Fruit fly (Drosophila melanogaster): Measurements from ENCODE around the gene spg.

Gene spg

DNA sequence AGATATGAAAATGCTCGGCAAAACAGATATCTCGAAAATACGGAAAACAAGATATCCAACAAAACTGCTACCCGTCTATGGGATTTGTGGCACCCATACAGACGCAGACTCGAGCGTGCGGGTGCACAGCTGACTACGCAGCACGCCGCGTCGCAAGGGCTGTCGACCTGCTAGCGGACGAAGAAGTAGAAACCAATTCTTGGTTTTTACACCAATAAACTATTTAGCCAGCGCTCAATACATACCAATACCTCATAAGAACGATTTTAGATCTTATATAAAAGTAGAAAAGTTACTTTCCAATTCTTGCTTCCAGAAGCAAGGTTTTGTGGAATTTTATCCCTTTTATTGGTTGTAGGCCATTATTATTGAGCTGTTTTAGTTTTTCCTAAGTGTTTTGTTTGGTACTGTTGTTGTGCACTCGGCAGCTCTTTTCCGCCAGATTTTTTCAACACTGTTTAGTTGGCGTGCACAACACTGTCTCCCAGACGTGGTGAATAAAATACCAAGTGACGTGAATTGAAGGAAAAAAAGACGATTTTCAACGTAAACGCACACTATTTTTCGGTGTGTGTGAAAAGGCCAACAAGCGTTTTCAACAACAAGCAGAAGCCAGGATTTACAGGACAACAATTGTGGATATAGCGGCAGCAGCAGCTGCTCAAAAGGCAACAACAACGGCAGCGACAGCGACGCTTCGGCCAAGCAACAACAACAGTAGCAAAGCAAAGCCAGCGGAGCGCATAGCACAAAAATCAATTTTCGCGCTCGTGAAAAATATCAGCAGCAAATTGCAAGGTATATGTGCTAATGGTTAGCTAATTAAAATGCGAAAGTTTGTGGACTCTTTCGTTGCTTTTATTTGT, 43.7 kb downstream of the spg start (continued):
- TF ChIP-seq CG4318 (GFP tag; optimal IDR thresholded peaks at IDR 0.05) (no peak), Sox102F (GFP tag; optimal IDR thresholded peaks at IDR 0.05) (peak; percentile 79), CG10631 (GFP tag; optimal IDR thresholded peaks at IDR 0.05) (peak; percentile 83), Ets96B (tag; optimal IDR thresholded peaks at IDR 0.05) (peak; percentile 42), CG11902 (GFP tag; optimal IDR thresholded peaks at IDR 0.05) (peak; percentile 62), Hr38 (GFP tag; optimal IDR thresholded peaks at IDR 0.05) (no peak), Eip93F (GFP tag; optimal IDR thresholded peaks at IDR 0.05) (no peak), salr (GFP tag; optimal IDR thresholded peaks at IDR 0.05) (peak; percentile 8 to 22), fkh (GFP tag; optimal IDR thresholded peaks at IDR 0.05) (peak; percentile 19), net (GFP tag; optimal IDR thresholded peaks at IDR 0.05) (peak; percentile 77), CG10669 (GFP tag; optimal IDR thresholded peaks at IDR 0.05) (peak; percentile 68), Gug (GFP tag; IDR thresholded peaks at IDR 0.05) (peak; percentile 68), achi (GFP tag; optimal IDR thresholded peaks at IDR 0.05) (peak; percentile 84), CG8119 (GFP tag; IDR thresholded peaks at IDR 0.05) (peak; percentile 54; the same call in 2 of the 3 replicates), CG8319 (GFP tag; optimal IDR thresholded peaks at IDR 0.05) (peak; percentile 70), CG1621 (tag; optimal IDR thresholded peaks at IDR 0.05) (peak; percentile 62), Blimp-1 (GFP tag; optimal IDR thresholded peaks at IDR 0.05) (peak; percentile 46)

- TF ChIP-seq eg (GFP tag; IDR thresholded peaks at IDR 0.05): peak; percentile 48; the same call in 1 of the 3 replicates
- peak; percentile 5 for TF ChIP-seq net (GFP tag; optimal IDR thresholded peaks at IDR 0.05)
- TF ChIP-seq svp (GFP tag): peak; percentile 58
- peak; percentile 52 for TF ChIP-seq Eip78C (GFP tag)
- TF ChIP-seq CG10669 (GFP tag; optimal IDR thresholded peaks at IDR 0.05): no peak
- peak in 1 of 2 experiments; percentile 54 for TF ChIP-seq ss (GFP tag; optimal IDR thresholded peaks at IDR 0.05)
Measured at dm6 chr3R:28889427-28889736, 44.3 kb downstream of the spg start.

DNA sequence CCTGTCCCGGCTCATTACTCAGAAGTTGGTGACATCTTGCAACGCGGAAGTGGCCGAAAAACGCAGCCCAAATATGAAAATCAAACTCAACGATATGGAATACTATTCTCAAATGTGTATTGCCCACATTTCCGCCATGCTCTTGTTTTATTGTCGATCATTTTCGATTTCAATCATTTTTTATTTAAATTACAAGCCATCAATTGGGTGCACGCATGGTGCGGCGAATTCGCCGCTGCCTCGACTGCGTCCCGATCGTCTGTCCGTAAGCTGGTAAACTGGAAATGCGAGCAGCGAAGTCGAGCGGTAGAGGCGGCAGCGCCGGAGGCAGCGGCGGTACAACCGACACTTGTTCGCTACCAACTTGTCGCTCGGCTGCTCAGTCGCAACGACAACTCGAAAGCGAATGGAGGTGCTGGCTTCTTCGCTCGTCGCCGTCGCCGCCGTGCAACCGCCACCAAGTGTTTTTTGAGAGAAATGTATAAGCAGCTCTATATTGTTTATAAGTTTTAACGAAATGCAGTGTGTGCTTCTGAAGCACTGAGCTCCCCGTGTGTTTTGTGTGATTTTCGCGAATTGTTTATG, 46.5 kb downstream of the spg start:
- TF ChIP-seq CG6163 (GFP tag; IDR thresholded peaks at IDR 0.05) (peak; percentile 65), Met (GFP tag; optimal IDR thresholded peaks at IDR 0.05) (peak; percentile 8), CG1621 (tag; optimal IDR thresholded peaks at IDR 0.05) (peak; percentile 8), spab (GFP tag; optimal IDR thresholded peaks at IDR 0.05) (no peak), esn (GFP tag; optimal IDR thresholded peaks at IDR 0.05) (peak; percentile 26), CG34406 (GFP tag; optimal IDR thresholded peaks at IDR 0.05) (no peak), ss (GFP tag; optimal IDR thresholded peaks at IDR 0.05) (peak in 1 of 2 experiments; percentile 17), svp (GFP tag) (peak; percentile 54), CG6792 (GFP tag; optimal IDR thresholded peaks at IDR 0.05) (no peak), Eip78C (GFP tag) (peak; percentile 56), CG15336 (GFP tag; IDR thresholded peaks at IDR 0.05) (peak; percentile 45; the same call in 1 of the 2 replicates), CG10669 (GFP tag; optimal IDR thresholded peaks at IDR 0.05) (no peak), CG3919 (GFP tag; optimal IDR thresholded peaks at IDR 0.05) (peak; percentile 64), Sox14 (GFP tag; optimal IDR thresholded peaks at IDR 0.05) (peak; percentile 0), CG16779 (tag; optimal IDR thresholded peaks at IDR 0.05) (no peak), CG6276 (GFP tag; optimal IDR thresholded peaks at IDR 0.05) (peak; percentile 21), dac (GFP tag; optimal IDR thresholded peaks at IDR 0.05) (no peak), eg (GFP tag; IDR thresholded peaks at IDR 0.05) (peak; percentile 46; the same call in 1 of the 3 replicates), Ets21C (GFP tag; optimal IDR thresholded peaks at IDR 0.05) (no peak)

DNA sequence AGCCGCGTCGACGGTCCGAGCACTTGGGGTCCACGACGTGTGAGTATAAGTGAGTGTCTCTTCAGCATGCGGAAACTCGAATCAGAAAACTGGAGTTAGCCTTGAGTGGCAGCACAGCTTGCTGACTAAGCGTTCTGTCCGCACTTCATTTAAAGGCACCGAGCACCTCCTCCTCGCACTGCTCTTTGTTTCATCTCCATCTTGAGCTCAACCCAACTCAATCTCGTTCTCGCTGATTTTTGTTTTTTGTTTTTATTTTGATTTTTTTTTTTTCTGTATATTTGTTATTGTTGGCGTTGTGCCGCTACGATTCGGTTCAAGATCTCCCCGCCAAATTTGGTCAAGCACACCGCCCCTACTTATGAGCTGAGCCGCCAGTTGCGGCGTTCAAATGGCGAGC, 49.9 kb downstream of the spg start:
- TF ChIP-seq Eip78C (GFP tag) (peak; percentile 47), vri (GFP tag; optimal IDR thresholded peaks at IDR 0.05) (no peak), Eip75B (GFP tag; optimal IDR thresholded peaks at IDR 0.05) (no peak), salr (GFP tag; optimal IDR thresholded peaks at IDR 0.05) (no peak), CG6808 (GFP tag; optimal IDR thresholded peaks at IDR 0.05) (no peak), cyc (GFP tag; optimal IDR thresholded peaks at IDR 0.05) (no peak), CG3919 (GFP tag; optimal IDR thresholded peaks at IDR 0.05) (no peak), Hr39 (GFP tag; optimal IDR thresholded peaks at IDR 0.05) (no peak), Eip93F (GFP tag; optimal IDR thresholded peaks at IDR 0.05) (no peak), Sox102F (GFP tag; optimal IDR thresholded peaks at IDR 0.05) (no peak), CG11902 (GFP tag; optimal IDR thresholded peaks at IDR 0.05) (no peak), Lpt (GFP tag; optimal IDR thresholded peaks at IDR 0.05) (no peak), Gug (GFP tag; IDR thresholded peaks at IDR 0.05) (no peak), CG6792 (GFP tag; optimal IDR thresholded peaks at IDR 0.05) (no peak), svp (GFP tag) (peak; percentile 72), Hr4 (GFP tag; optimal IDR thresholded peaks at IDR 0.05) (no peak), Hr38 (GFP tag; optimal IDR thresholded peaks at IDR 0.05) (no peak), ss (GFP tag; optimal IDR thresholded peaks at IDR 0.05) (peak; percentile 29 to 57)

All from whole organism, prepupa.